Worm (Caenorhabditis elegans): ENCODE data around the gene paqr-2.

DNA sequence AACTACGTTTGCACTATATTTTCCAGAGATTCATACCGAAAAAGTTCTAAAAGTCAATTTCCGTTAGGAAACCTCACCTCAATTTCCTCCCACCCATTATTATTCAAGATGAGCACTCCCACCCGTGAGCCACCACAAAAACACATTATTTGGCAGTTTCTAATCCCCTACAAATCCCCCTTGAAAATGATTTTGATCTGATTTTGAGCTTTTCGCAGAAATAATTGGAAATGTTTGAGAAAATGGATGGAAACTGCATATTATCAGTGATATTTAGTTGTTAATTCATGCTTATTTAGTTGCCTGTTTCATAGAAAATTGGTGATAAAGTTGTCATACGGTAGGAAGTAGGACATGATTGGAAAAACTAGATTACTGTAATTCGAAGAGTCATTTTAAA, 39.2 kb downstream of the paqr-2 start:
- TF ChIP-seq jun-1 (tag; optimal IDR thresholded peaks at IDR 0.05) (no peak), nhr-48 (tag; optimal IDR thresholded peaks at IDR 0.05) (no peak), aha-1 (tag) (no peak), ceh-82 (tag; optimal IDR thresholded peaks at IDR 0.05) (no peak), unc-39 (tag; optimal IDR thresholded peaks at IDR 0.05) (no peak), nhr-76 (tag; optimal IDR thresholded peaks at IDR 0.05) (no peak), lin-1 (GFP tag; IDR thresholded peaks at IDR 0.05) (no peak), zip-11 (GFP tag; IDR thresholded peaks at IDR 0.05) (no peak), dmd-9 (GFP tag; IDR thresholded peaks at IDR 0.05) (no peak), ceh-62 (tag; optimal IDR thresholded peaks at IDR 0.05) (no peak), ZK337.2 (GFP tag; IDR thresholded peaks at IDR 0.05) (no peak), lir-3 (tag; optimal IDR thresholded peaks at IDR 0.05) (no peak), ama-1 (optimal IDR thresholded peaks at IDR 0.05) (no peak)

All from whole organism, L4 larva.